Worm (Caenorhabditis elegans) whole organism, L1 larva: ENCODE data around the gene F28G4.2.

Source experiments
- C34B4.2 ChIP-seq: sonication (generic microtip); optimal IDR thresholded peaks from 2 replicates; lab custom pipeline; 2017; ENCODE audit warnings: mild to moderate bottlenecking, missing genetic modification characterization, missing compliant biosample characterization
- Y116A8C.19 ChIP-seq: sonication (generic microtip); optimal IDR thresholded peaks from 2 replicates; lab custom pipeline; 2016; ENCODE audit warnings: missing compliant biosample characterization, missing genetic modification characterization, borderline replicate concordance
- aly-2 ChIP-seq: fragments of 150-350 bp; optimal IDR thresholded peaks from 2 replicates; lab custom pipeline; 2014; ENCODE audit warnings: missing biosample characterization, missing genetic modification characterization
- ama-1 ChIP-seq: fragments of 150-350 bp; optimal IDR thresholded peaks from 2 replicates; lab custom pipeline; 2014
- blmp-1 ChIP-seq: fragments of 150-350 bp; optimal IDR thresholded peaks from 2 replicates; lab custom pipeline; 2014; ENCODE audit warnings: missing biosample characterization, missing genetic modification characterization
- ceh-82 ChIP-seq, 3 experiments: fragments of 150-350 bp in 1 of 3; sonication (generic microtip) in 2 of 3; optimal IDR thresholded peaks; 2 replicates each; lab custom pipeline; 2014 to 2017; ENCODE audit warnings: missing biosample characterization in 3 of 3, missing genetic modification characterization in 3 of 3
- ceh-88 ChIP-seq: fragments of 200-800 bp; sonication (Bioruptor generic); IDR thresholded peaks from 2 replicates; pipeline ENCODE4 v1.3.6; 2022; ENCODE audit warnings: missing genetic modification characterization, missing compliant biosample characterization
- ces-1 ChIP-seq: fragments of 150-350 bp; optimal IDR thresholded peaks from 2 replicates; lab custom pipeline; 2014; ENCODE audit warnings: missing biosample characterization, missing genetic modification reagents, missing genetic modification characterization
- efl-1 ChIP-seq, 4 experiments: fragments of 150-350 bp; optimal IDR thresholded peaks in 3 of 4; peaks in 1 of 4; 1 replicate in 1 of 4; 2 replicates in 3 of 4; lab custom pipeline; 2014; ENCODE audit warnings: missing biosample characterization in 2 of 4, missing genetic modification characterization in 2 of 4, missing genetic modification reagents in 2 of 4
- egl-27 ChIP-seq, 2 experiments: fragments of 150-350 bp in 1 of 2; sonication (generic microtip); optimal IDR thresholded peaks; 3 replicates each; lab custom pipeline; 2017 to 2018; ENCODE audit warnings: missing biosample characterization in 2 of 2, missing genetic modification characterization in 2 of 2, missing genetic modification reagents in 2 of 2
- elt-3 ChIP-seq, 6 experiments: fragments of 150-350 bp in 1 of 6; sonication (generic microtip); optimal IDR thresholded peaks; 2 replicates each; lab custom pipeline; 2017 to 2018; ENCODE audit warnings: missing biosample characterization in 6 of 6, missing genetic modification characterization in 6 of 6, inconsistent platforms in 1 of 6
- fkh-10 ChIP-seq: sonication (generic microtip); optimal IDR thresholded peaks from 2 replicates; lab custom pipeline; 2017; ENCODE audit warnings: missing biosample characterization, missing genetic modification reagents, missing genetic modification characterization
- fkh-4 ChIP-seq: sonication (generic microtip); optimal IDR thresholded peaks from 2 replicates; lab custom pipeline; 2016; ENCODE audit warnings: missing compliant biosample characterization, missing genetic modification characterization, borderline replicate concordance
- hpl-2 ChIP-seq: fragments of 150-350 bp; optimal IDR thresholded peaks from 2 replicates; lab custom pipeline; 2014; ENCODE audit warnings: missing biosample characterization, missing genetic modification reagents, missing genetic modification characterization
- lin-13 ChIP-seq: fragments of 150-350 bp; optimal IDR thresholded peaks from 2 replicates; lab custom pipeline; 2014; ENCODE audit warnings: missing biosample characterization, missing genetic modification reagents, missing genetic modification characterization
- lin-35 ChIP-seq, 2 experiments: fragments of 150-350 bp; optimal IDR thresholded peaks; 2 replicates each; lab custom pipeline; 2014; ENCODE audit warnings: missing biosample characterization in 2 of 2, missing genetic modification characterization in 2 of 2, missing genetic modification reagents in 2 of 2
- mab-9 ChIP-seq: fragments of 200-800 bp; sonication (Bioruptor generic); IDR thresholded peaks from 2 replicates; pipeline ENCODE4 v1.3.6; 2022; ENCODE audit warnings: missing genetic modification reagents, missing genetic modification characterization, missing compliant biosample characterization
- nhr-19 ChIP-seq: fragments of 200-800 bp; sonication (Bioruptor generic); conservative IDR thresholded peaks from 2 replicates; pipeline ENCODE4 v1.3.6; 2022; ENCODE audit warnings: missing genetic modification characterization, missing compliant biosample characterization
- nhr-20 ChIP-seq: sonication (generic microtip); optimal IDR thresholded peaks from 2 replicates; lab custom pipeline; 2016; ENCODE audit warnings: mild to moderate bottlenecking, missing genetic modification characterization, missing compliant biosample characterization
- nhr-71 ChIP-seq: sonication (generic microtip); optimal IDR thresholded peaks from 2 replicates; lab custom pipeline; 2016; ENCODE audit warnings: mild to moderate bottlenecking, missing genetic modification characterization, moderate library complexity, missing compliant biosample characterization
- nhr-76 ChIP-seq: sonication (generic microtip); optimal IDR thresholded peaks from 2 replicates; lab custom pipeline; 2017; ENCODE audit warnings: missing biosample characterization, missing genetic modification characterization
- nhr-90 ChIP-seq: sonication (generic microtip); optimal IDR thresholded peaks from 2 replicates; lab custom pipeline; 2016; ENCODE audit warnings: mild to moderate bottlenecking, missing genetic modification characterization, missing compliant biosample characterization; ENCODE audit not compliant: poor library complexity
- pag-3 ChIP-seq: sonication (generic microtip); optimal IDR thresholded peaks from 2 replicates; lab custom pipeline; 2017; ENCODE audit warnings: missing genetic modification characterization, mild to moderate bottlenecking, missing compliant biosample characterization, antibody characterized with exemption, borderline replicate concordance; ENCODE audit not compliant: insufficient read depth
- rnt-1 ChIP-seq: sonication (generic microtip); optimal IDR thresholded peaks from 2 replicates; lab custom pipeline; 2016; ENCODE audit warnings: mild to moderate bottlenecking, missing genetic modification characterization, moderate library complexity, missing compliant biosample characterization
- skn-1 ChIP-seq: fragments of 150-350 bp; optimal IDR thresholded peaks from 2 replicates; lab custom pipeline; 2014; ENCODE audit warnings: missing biosample characterization, missing genetic modification characterization
- snpc-4 ChIP-seq: fragments of 150-350 bp; optimal IDR thresholded peaks from 2 replicates; lab custom pipeline; 2014; ENCODE audit warnings: missing biosample characterization, missing genetic modification characterization
- sup-37 ChIP-seq: fragments of 200-800 bp; sonication (Bioruptor generic); optimal IDR thresholded peaks from 2 replicates; lab custom pipeline; 2018; ENCODE audit warnings: mild to moderate bottlenecking, missing genetic modification characterization, missing compliant biosample characterization
- swsn-7 ChIP-seq: sonication (generic microtip); optimal IDR thresholded peaks from 2 replicates; lab custom pipeline; 2016; ENCODE audit warnings: missing genetic modification characterization, missing compliant biosample characterization
- tbx-2 ChIP-seq: sonication (generic microtip); optimal IDR thresholded peaks from 2 replicates; lab custom pipeline; 2016; ENCODE audit warnings: missing genetic modification characterization, missing compliant biosample characterization
- tlp-1 ChIP-seq: fragments of 150-350 bp; optimal IDR thresholded peaks from 2 replicates; lab custom pipeline; 2014; ENCODE audit warnings: missing biosample characterization, missing genetic modification characterization
- unc-62 ChIP-seq: fragments of 150-350 bp; optimal IDR thresholded peaks from 2 replicates; lab custom pipeline; 2014; ENCODE audit warnings: missing biosample characterization, missing genetic modification reagents, missing genetic modification characterization
- unc-98 ChIP-seq: fragments of 200-800 bp; sonication (Bioruptor generic); IDR thresholded peaks from 2 replicates; pipeline ENCODE4 v1.3.6; 2022; ENCODE audit warnings: missing genetic modification characterization, missing compliant biosample characterization
- vab-15 ChIP-seq: sonication (generic microtip); optimal IDR thresholded peaks from 2 replicates; lab custom pipeline; 2017; ENCODE audit warnings: missing genotype, mild to moderate bottlenecking, missing genetic modification characterization, missing compliant biosample characterization
- zip-4 ChIP-seq: fragments of 200-800 bp; sonication (Bioruptor generic); optimal IDR thresholded peaks from 2 replicates; lab custom pipeline; 2018; ENCODE audit warnings: mild to moderate bottlenecking, missing genetic modification characterization, moderate library complexity, missing compliant biosample characterization
- ztf-11 ChIP-seq, 2 experiments: sonication (generic microtip); optimal IDR thresholded peaks; 2 replicates each; lab custom pipeline; 2016 to 2017; ENCODE audit warnings: missing genetic modification characterization in 2 of 2, missing biosample characterization in 1 of 2, missing compliant biosample characterization in 1 of 2

The F28G4.2 gene

ce11 chrV:16282147-16282546 is at the start of gene F28G4.2:
TSS of gene F28G4.2 (minus strand) at chrV:16282321.
- TF ChIP-seq fkh-10 (GFP tag; lab: Kevin White, UChicago) = no peak
- peak; percentile 78 for TF ChIP-seq blmp-1 (tag; lab: Kevin White, UChicago)
- TF ChIP-seq ceh-88 = no peak

- no peak for TF ChIP-seq ces-1
- TF ChIP-seq hpl-2 (GFP tag; lab: Kevin White, UChicago) = no peak
- no peak for TF ChIP-seq zip-4 (GFP tag; lab: Kevin White, UChicago)
- TF ChIP-seq sup-37 (GFP tag; lab: Kevin White, UChicago) = no peak
- TF ChIP-seq egl-27 (tag; optimal IDR thresholded peaks at IDR 0.05; lab: Kevin White, UChicago) = no peak
- TF ChIP-seq nhr-76 = no peak
- no peak for TF ChIP-seq vab-15 (tag; lab: Kevin White, UChicago)
Observed at ce11 chrV:16328849-16329248, 46.7 kb upstream of the F28G4.2 start, which contains the start of gene F57G8.7. TSS of gene F57G8.7 (plus strand) at chrV:16329149.

- TF ChIP-seq Y116A8C.19 (no peak), ces-1 (no peak), ceh-82 (tag; optimal IDR thresholded peaks at IDR 0.05; lab: Kevin White, UChicago) (no peak), pag-3 (tag; lab: Kevin White, UChicago) (no peak), skn-1 (no peak), zip-4 (GFP tag; lab: Kevin White, UChicago) (no peak), tlp-1 (tag; lab: Kevin White, UChicago) (no peak), egl-27 (tag; optimal IDR thresholded peaks at IDR 0.05; lab: Kevin White, UChicago) (no peak), nhr-90 (tag; lab: Kevin White, UChicago) (no peak)
Observed at ce11 chrV:16322155-16322554, 40.0 kb upstream of the F28G4.2 start.

ce11 chrV:16317244-16317643 is 35.1 kb upstream of the F28G4.2 start, which contains the start of gene srh-180:
TSS of gene srh-180 (plus strand) at chrV:16317544.
- no peak for TF ChIP-seq mab-9
- TF ChIP-seq efl-1 (optimal IDR thresholded peaks at IDR 0.05; lab: Kevin White, UChicago) = no peak
- TF ChIP-seq efl-1 (GFP tag; optimal IDR thresholded peaks at IDR 0.05 in 1 of 2; lab: Kevin White, UChicago) = no peak
- no peak for TF ChIP-seq nhr-71 (tag; lab: Kevin White, UChicago)
- no peak for TF ChIP-seq rnt-1 (tag; lab: Kevin White, UChicago)
- TF ChIP-seq lin-13 = no peak
- no peak for TF ChIP-seq ama-1 (lab: Kevin White, UChicago)
- no peak for TF ChIP-seq pag-3 (tag; lab: Kevin White, UChicago)
- no peak for TF ChIP-seq aly-2 (tag; lab: Kevin White, UChicago)
- TF ChIP-seq unc-98 (GFP tag; lab: Robert Waterston, UW) = no peak
- no peak for TF ChIP-seq nhr-20 (tag; lab: Kevin White, UChicago)
- TF ChIP-seq ceh-88 = no peak
- no peak for TF ChIP-seq elt-3 (tag; optimal IDR thresholded peaks at IDR 0.05; lab: Kevin White, UChicago)
- TF ChIP-seq hpl-2 (GFP tag; lab: Kevin White, UChicago) = no peak

- TF ChIP-seq ztf-11 (tag; optimal IDR thresholded peaks at IDR 0.05; lab: Kevin White, UChicago) (no peak), C34B4.2 (tag; lab: Kevin White, UChicago) (no peak), zip-4 (GFP tag; lab: Kevin White, UChicago) (no peak), tbx-2 (no peak), pag-3 (tag; lab: Kevin White, UChicago) (no peak), rnt-1 (tag; lab: Kevin White, UChicago) (no peak), lin-35 (GFP tag; optimal IDR thresholded peaks at IDR 0.05; lab: Kevin White, UChicago) (no peak), unc-62 (no peak), unc-98 (GFP tag; lab: Robert Waterston, UW) (no peak), fkh-4 (no peak), ceh-82 (tag; optimal IDR thresholded peaks at IDR 0.05; lab: Kevin White, UChicago) (no peak), nhr-19 (GFP tag; lab: Robert Waterston, UW) (no peak), swsn-7 (no peak), snpc-4 (no peak), nhr-76 (no peak), fkh-10 (GFP tag; lab: Kevin White, UChicago) (no peak)
Observed at ce11 chrV:16315004-16315403, 32.9 kb upstream of the F28G4.2 start, which contains the start of gene str-214. TSS of gene str-214 (plus strand) at chrV:16315304.
